Worm (Caenorhabditis elegans): ENCODE data around the gene cit-1.1.

cit-1.1 gene

ce11 chrIII:7978289-7978688 is 31.3 kb downstream of the cit-1.1 start (continued):
- TF ChIP-seq lsy-27 (tag; optimal IDR thresholded peaks at IDR 0.05; ENCODE audit: borderline replicate concordance, insufficient read depth) (no peak), fkh-3 (tag; optimal IDR thresholded peaks at IDR 0.05) (no peak), snpc-1.1 (tag; optimal IDR thresholded peaks at IDR 0.05; ENCODE audit: insufficient read depth) (no peak), lag-1 (GFP tag; IDR thresholded peaks at IDR 0.05) (no peak), hlh-12 (tag; optimal IDR thresholded peaks at IDR 0.05) (no peak), nfya-1 (tag; optimal IDR thresholded peaks at IDR 0.05; ENCODE audit: borderline replicate concordance, insufficient read depth) (no peak), die-1 (tag; optimal IDR thresholded peaks at IDR 0.05) (peak; percentile 17), nhr-179 (tag; optimal IDR thresholded peaks at IDR 0.05) (no peak), madf-8 (GFP tag; conservative IDR thresholded peaks at IDR 0.05) (no peak), Y56A3A.18 (GFP tag; IDR thresholded peaks at IDR 0.05) (no peak), madf-10 (tag; optimal IDR thresholded peaks at IDR 0.05) (no peak), C17E4.6 (GFP tag; IDR thresholded peaks at IDR 0.05) (no peak), athp-1 (tag; optimal IDR thresholded peaks at IDR 0.05) (no peak), snpc-1.3 (tag; optimal IDR thresholded peaks at IDR 0.05; ENCODE audit: insufficient read depth) (no peak), madf-6 (GFP tag; IDR thresholded peaks at IDR 0.05) (peak; percentile 61; the same call in 1 of the 2 replicates), lsl-1 (GFP tag; optimal IDR thresholded peaks at IDR 0.05) (peak; percentile 7), ekl-4 (GFP tag; IDR thresholded peaks at IDR 0.05) (peak; percentile 47; the same call in 1 of the 2 replicates), sdz-38 (tag; optimal IDR thresholded peaks at IDR 0.05) (no peak), K11D2.4 (GFP tag; IDR thresholded peaks at IDR 0.05) (no peak), zfh-2 (GFP tag; conservative IDR thresholded peaks at IDR 0.05) (no peak), egrh-3 (GFP tag; IDR thresholded peaks at IDR 0.05) (no peak), rcor-1 (GFP tag; IDR thresholded peaks at IDR 0.05) (0 out of 2 replicates have a peak, but pooled peaks have one; percentile 20), F57C9.4 (tag; optimal IDR thresholded peaks at IDR 0.05) (no peak), aptf-3 (GFP tag; IDR thresholded peaks at IDR 0.05) (0 out of 2 replicates have a peak, but pooled peaks have one; percentile 13), B0019.2 (GFP tag; conservative IDR thresholded peaks at IDR 0.05) (no peak), unc-62 (GFP tag; optimal IDR thresholded peaks at IDR 0.05) (no peak), nhr-120 (GFP tag; IDR thresholded peaks at IDR 0.05) (no peak), ztf-18 (tag; optimal IDR thresholded peaks at IDR 0.05) (peak; percentile 35), ztf-25 (GFP tag; IDR thresholded peaks at IDR 0.05) (no peak), unc-130 (GFP tag; optimal IDR thresholded peaks at IDR 0.05) (no peak), K12H6.12 (tag; optimal IDR thresholded peaks at IDR 0.05) (no peak), F52B5.7 (tag; optimal IDR thresholded peaks at IDR 0.05) (no peak), ceh-100 (GFP tag; IDR thresholded peaks at IDR 0.05) (no peak), Y67H2A.10 (GFP tag; conservative IDR thresholded peaks at IDR 0.05) (no peak), ceh-27 (GFP tag; optimal IDR thresholded peaks at IDR 0.05) (no peak), dpl-1 (GFP tag; optimal IDR thresholded peaks at IDR 0.05) (no peak), bed-1 (GFP tag; IDR thresholded peaks at IDR 0.05) (no peak), pha-4 (tag; optimal IDR thresholded peaks at IDR 0.05) (no peak), hrde-1 (tag; optimal IDR thresholded peaks at IDR 0.05; ENCODE audit: borderline replicate concordance) (no peak), egl-44 (GFP tag; IDR thresholded peaks at IDR 0.05) (no peak), F23B12.7 (tag; optimal IDR thresholded peaks at IDR 0.05; ENCODE audit: insufficient read depth) (no peak), lin-26 (GFP tag; IDR thresholded peaks at IDR 0.05) (peak; percentile 66), F57A8.1 (GFP tag; optimal IDR thresholded peaks at IDR 0.05) (no peak), sea-2 (GFP tag; IDR thresholded peaks at IDR 0.05) (no peak), ztf-3 (GFP tag; optimal IDR thresholded peaks at IDR 0.05) (no peak), nhr-27 (tag; optimal IDR thresholded peaks at IDR 0.05) (no peak), attf-6 (GFP tag; IDR thresholded peaks at IDR 0.05) (no peak), F33H1.4 (GFP tag; IDR thresholded peaks at IDR 0.05) (no peak), ztf-22 (GFP tag; optimal IDR thresholded peaks at IDR 0.05) (no peak)
